Fruit fly (Drosophila melanogaster): Measurements from ENCODE around the gene CG44815.
A peak's percentile ranks its signal among the peaks of the same experiment; 100 is the strongest.

Gene CG44815

dm6 chrX:9486802-9487201 lies 40.8 kb upstream of the CG44815 start (continued):
- TF ChIP-seq CG10274 (GFP tag; optimal IDR thresholded peaks at IDR 0.05) = peak; percentile 53
- TF ChIP-seq CG4424 (GFP tag; optimal IDR thresholded peaks at IDR 0.05) = peak; percentile 82
- TF ChIP-seq vvl (GFP tag; IDR thresholded peaks at IDR 0.05) = peak; percentile 88
- TF ChIP-seq Asciz (GFP tag; optimal IDR thresholded peaks at IDR 0.05) = peak; percentile 48
- TF ChIP-seq CG8924 (tag; optimal IDR thresholded peaks at IDR 0.05) = peak; percentile 52
- no peak for TF ChIP-seq CG11560 (tag; IDR thresholded peaks at IDR 0.05)
- TF ChIP-seq CG9727 (GFP tag; optimal IDR thresholded peaks at IDR 0.05) = peak; percentile 87
- no peak for TF ChIP-seq cad (GFP tag; optimal IDR thresholded peaks at IDR 0.05)
- 0 out of 2 replicates have a peak, but pooled peaks have one; percentile 25 for TF ChIP-seq klu (GFP tag; IDR thresholded peaks at IDR 0.05)
- TF ChIP-seq CG11695 (GFP tag; IDR thresholded peaks at IDR 0.05) = peak; percentile 61; the same call in 2 of the 3 replicates
- TF ChIP-seq CG14441 (GFP tag; IDR thresholded peaks at IDR 0.05) = peak; percentile 58
- TF ChIP-seq pfk (GFP tag; optimal IDR thresholded peaks at IDR 0.05) = no peak
- no peak for TF ChIP-seq CG4328 (GFP tag; optimal IDR thresholded peaks at IDR 0.05)
- no peak for TF ChIP-seq yki (optimal IDR thresholded peaks at IDR 0.05)
- peak; percentile 79 for TF ChIP-seq az2 (GFP tag; optimal IDR thresholded peaks at IDR 0.05)
- peak; percentile 33 for TF ChIP-seq twi (tag; optimal IDR thresholded peaks at IDR 0.05)
- TF ChIP-seq CG16863 (GFP tag; optimal IDR thresholded peaks at IDR 0.05) = peak; percentile 68
- TF ChIP-seq Poxn (GFP tag; IDR thresholded peaks at IDR 0.05) = no peak
- peak; percentile 76 for TF ChIP-seq CG2712 (tag; optimal IDR thresholded peaks at IDR 0.05)
- peak; percentile 88 for TF ChIP-seq CG15696 (tag; optimal IDR thresholded peaks at IDR 0.05)
- TF ChIP-seq exex (tag; optimal IDR thresholded peaks at IDR 0.05) = no peak
- peak; percentile 37; the same call in 1 of the 2 replicates for TF ChIP-seq CG3847 (GFP tag; IDR thresholded peaks at IDR 0.05)
- peak; percentile 44 for TF ChIP-seq CG13123 (GFP tag; optimal IDR thresholded peaks at IDR 0.05)
- TF ChIP-seq NK7.1 (GFP tag; optimal IDR thresholded peaks at IDR 0.05) = peak; percentile 47
- TF ChIP-seq chm (GFP tag; IDR thresholded peaks at IDR 0.05) = no peak; the same call in 1 of the 2 replicates
- TF ChIP-seq CG5180 (GFP tag; optimal IDR thresholded peaks at IDR 0.05) = peak; percentile 50
- TF ChIP-seq phol (tag; optimal IDR thresholded peaks at IDR 0.05) = peak; percentile 81
- no peak for TF ChIP-seq unc-4 (GFP tag; IDR thresholded peaks at IDR 0.05; ENCODE audit: partially characterized antibody)
- TF ChIP-seq hth (optimal IDR thresholded peaks at IDR 0.05) = no peak
- TF ChIP-seq lilli (GFP tag; optimal IDR thresholded peaks at IDR 0.05) = peak; percentile 71
- no peak for TF ChIP-seq CG2129 (GFP tag; IDR thresholded peaks at IDR 0.05; ENCODE audit: partially characterized antibody)
- TF ChIP-seq corto (GFP tag; optimal IDR thresholded peaks at IDR 0.05) = no peak
- TF ChIP-seq slou (GFP tag; optimal IDR thresholded peaks at IDR 0.05) = peak; percentile 66
- TF ChIP-seq sima (GFP tag; optimal IDR thresholded peaks at IDR 0.05) = peak; percentile 43
- TF ChIP-seq kni (GFP tag; optimal IDR thresholded peaks at IDR 0.05) = no peak
- peak; percentile 79 for TF ChIP-seq CG33557 (GFP tag; optimal IDR thresholded peaks at IDR 0.05)
- TF ChIP-seq Drgx (GFP tag; IDR thresholded peaks at IDR 0.05) = peak; percentile 82
- TF ChIP-seq CG6272 (GFP tag; IDR thresholded peaks at IDR 0.05) = peak; percentile 49; the same call in 1 of the 2 replicates
- no peak for TF ChIP-seq CG7963 (GFP tag; IDR thresholded peaks at IDR 0.05; ENCODE audit: partially characterized antibody)
- peak; percentile 69 for TF ChIP-seq sqz (GFP tag; optimal IDR thresholded peaks at IDR 0.05)
- peak; percentile 60 for TF ChIP-seq Elba2 (GFP tag; optimal IDR thresholded peaks at IDR 0.05)
- TF ChIP-seq CkIIα-i1 (GFP tag; IDR thresholded peaks at IDR 0.05) = no peak
- peak; percentile 77 for TF ChIP-seq gt (GFP tag; IDR thresholded peaks at IDR 0.05)
- peak; percentile 60 for TF ChIP-seq Dad (GFP tag; optimal IDR thresholded peaks at IDR 0.05)
- no peak for TF ChIP-seq p53 (GFP tag; optimal IDR thresholded peaks at IDR 0.05)
- TF ChIP-seq CG30431 (GFP tag; optimal IDR thresholded peaks at IDR 0.05) = peak; percentile 79
- TF ChIP-seq CG8089 (GFP tag; optimal IDR thresholded peaks at IDR 0.05) = peak; percentile 78
- TF ChIP-seq CG6791 (GFP tag; IDR thresholded peaks at IDR 0.05; ENCODE audit: partially characterized antibody) = no peak
- no peak for TF ChIP-seq Lpt (GFP tag; optimal IDR thresholded peaks at IDR 0.05)
- peak; percentile 40 for TF ChIP-seq CG18619 (GFP tag; optimal IDR thresholded peaks at IDR 0.05)
- TF ChIP-seq stc (GFP tag; IDR thresholded peaks at IDR 0.05) = peak; percentile 71
- TF ChIP-seq NfI (GFP tag; optimal IDR thresholded peaks at IDR 0.05) = peak; percentile 48
